Worm (Caenorhabditis elegans) whole organism, L1 larva: Measurements from ENCODE around the gene del-5.

Experiments used
- C04F5.9 ChIP-seq: sonication (generic microtip); optimal IDR thresholded peaks from 2 replicates; lab custom pipeline; 2016; ENCODE audit warnings: missing genetic modification characterization, missing compliant biosample characterization
- C34B4.2 ChIP-seq: sonication (generic microtip); optimal IDR thresholded peaks from 2 replicates; lab custom pipeline; 2017; ENCODE audit warnings: mild to moderate bottlenecking, missing genetic modification characterization, missing compliant biosample characterization
- F16B12.6 ChIP-seq: fragments of 150-350 bp; optimal IDR thresholded peaks from 2 replicates; lab custom pipeline; 2014; ENCODE audit warnings: missing biosample characterization, missing genetic modification characterization
- alr-1 ChIP-seq: fragments of 200-800 bp; sonication (Bioruptor generic); optimal IDR thresholded peaks from 2 replicates; lab custom pipeline; 2018; ENCODE audit warnings: borderline replicate concordance, mild to moderate bottlenecking, missing genetic modification characterization, missing compliant biosample characterization
- aly-2 ChIP-seq: fragments of 150-350 bp; optimal IDR thresholded peaks from 2 replicates; lab custom pipeline; 2014; ENCODE audit warnings: missing biosample characterization, missing genetic modification characterization
- blmp-1 ChIP-seq: fragments of 150-350 bp; optimal IDR thresholded peaks from 2 replicates; lab custom pipeline; 2014; ENCODE audit warnings: missing biosample characterization, missing genetic modification characterization
- ceh-88 ChIP-seq: fragments of 200-800 bp; sonication (Bioruptor generic); IDR thresholded peaks from 2 replicates; pipeline ENCODE4 v1.3.6; 2022; ENCODE audit warnings: missing genetic modification characterization, missing compliant biosample characterization
- dsc-1 ChIP-seq: sonication (generic microtip); optimal IDR thresholded peaks from 2 replicates; lab custom pipeline; 2016; ENCODE audit warnings: mild to moderate bottlenecking, missing genetic modification characterization, missing compliant biosample characterization
- efl-1 ChIP-seq, 4 experiments: fragments of 150-350 bp; optimal IDR thresholded peaks in 3 of 4; peaks in 1 of 4; 1 replicate in 1 of 4; 2 replicates in 3 of 4; lab custom pipeline; 2014; ENCODE audit warnings: missing biosample characterization in 2 of 4, missing genetic modification characterization in 2 of 4, missing genetic modification reagents in 2 of 4
- efl-3 ChIP-seq: fragments of 200-800 bp; sonication (Bioruptor generic); optimal IDR thresholded peaks from 2 replicates; lab custom pipeline; 2018; ENCODE audit warnings: mild to moderate bottlenecking, missing genetic modification characterization, missing compliant biosample characterization
- egl-13 ChIP-seq: sonication (generic microtip); optimal IDR thresholded peaks from 2 replicates; lab custom pipeline; 2016; ENCODE audit warnings: missing genotype, missing genetic modification reagents, missing genetic modification characterization, missing compliant biosample characterization
- egl-27 ChIP-seq, 2 experiments: fragments of 150-350 bp in 1 of 2; sonication (generic microtip); optimal IDR thresholded peaks; 3 replicates each; lab custom pipeline; 2017 to 2018; ENCODE audit warnings: missing biosample characterization in 2 of 2, missing genetic modification characterization in 2 of 2, missing genetic modification reagents in 2 of 2
- fkh-10 ChIP-seq: sonication (generic microtip); optimal IDR thresholded peaks from 2 replicates; lab custom pipeline; 2017; ENCODE audit warnings: missing biosample characterization, missing genetic modification reagents, missing genetic modification characterization
- grh-1 ChIP-seq: fragments of 200-800 bp; sonication (Bioruptor generic); IDR thresholded peaks from 2 replicates; pipeline ENCODE4 v1.3.6; 2022; ENCODE audit warnings: missing genetic modification reagents, missing genetic modification characterization, missing compliant biosample characterization
- hlh-17 ChIP-seq: fragments of 200-800 bp; sonication (Bioruptor generic); optimal IDR thresholded peaks from 2 replicates; lab custom pipeline; 2018; ENCODE audit warnings: missing genetic modification characterization, mild to moderate bottlenecking, missing compliant biosample characterization, moderate library complexity, borderline replicate concordance
- hpl-2 ChIP-seq: fragments of 150-350 bp; optimal IDR thresholded peaks from 2 replicates; lab custom pipeline; 2014; ENCODE audit warnings: missing biosample characterization, missing genetic modification reagents, missing genetic modification characterization
- isw-1 ChIP-seq: fragments of 200-800 bp; sonication (Bioruptor generic); IDR thresholded peaks from 2 replicates; pipeline ENCODE4 v1.3.6; 2022; ENCODE audit warnings: missing genetic modification characterization, missing compliant biosample characterization
- lin-13 ChIP-seq: fragments of 150-350 bp; optimal IDR thresholded peaks from 2 replicates; lab custom pipeline; 2014; ENCODE audit warnings: missing biosample characterization, missing genetic modification reagents, missing genetic modification characterization
- lin-14 ChIP-seq: fragments of 200-800 bp; sonication (Bioruptor generic); optimal IDR thresholded peaks from 2 replicates; lab custom pipeline; 2018; ENCODE audit warnings: mild to moderate bottlenecking, missing genetic modification characterization, moderate library complexity, missing compliant biosample characterization
- lsy-2 ChIP-seq, 2 experiments: fragments of 150-350 bp; optimal IDR thresholded peaks; 2 replicates each; lab custom pipeline; 2014; ENCODE audit warnings: missing biosample characterization in 2 of 2, missing genetic modification characterization in 2 of 2
- mab-9 ChIP-seq: fragments of 200-800 bp; sonication (Bioruptor generic); IDR thresholded peaks from 2 replicates; pipeline ENCODE4 v1.3.6; 2022; ENCODE audit warnings: missing genetic modification reagents, missing genetic modification characterization, missing compliant biosample characterization
- mdl-1 ChIP-seq, 2 experiments: fragments of 150-350 bp; optimal IDR thresholded peaks; 2 replicates each; lab custom pipeline; 2014 to 2017; ENCODE audit warnings: missing biosample characterization in 2 of 2, missing genetic modification characterization in 2 of 2, inconsistent platforms in 1 of 2
- nhr-19 ChIP-seq: fragments of 200-800 bp; sonication (Bioruptor generic); conservative IDR thresholded peaks from 2 replicates; pipeline ENCODE4 v1.3.6; 2022; ENCODE audit warnings: missing genetic modification characterization, missing compliant biosample characterization
- nhr-20 ChIP-seq: sonication (generic microtip); optimal IDR thresholded peaks from 2 replicates; lab custom pipeline; 2016; ENCODE audit warnings: mild to moderate bottlenecking, missing genetic modification characterization, missing compliant biosample characterization
- nhr-237 ChIP-seq: fragments of 150-350 bp; optimal IDR thresholded peaks from 2 replicates; lab custom pipeline; 2014; ENCODE audit warnings: missing biosample characterization, missing genetic modification characterization
- nhr-47 ChIP-seq: sonication (generic microtip); optimal IDR thresholded peaks from 2 replicates; lab custom pipeline; 2016; ENCODE audit warnings: mild to moderate bottlenecking, missing genetic modification characterization, moderate library complexity, missing compliant biosample characterization
- nhr-71 ChIP-seq: sonication (generic microtip); optimal IDR thresholded peaks from 2 replicates; lab custom pipeline; 2016; ENCODE audit warnings: mild to moderate bottlenecking, missing genetic modification characterization, moderate library complexity, missing compliant biosample characterization
- nhr-77 ChIP-seq: fragments of 150-350 bp; optimal IDR thresholded peaks from 2 replicates; lab custom pipeline; 2014; ENCODE audit warnings: missing biosample characterization, missing genetic modification characterization
- nhr-84 ChIP-seq: sonication (generic microtip); optimal IDR thresholded peaks from 2 replicates; lab custom pipeline; 2017; ENCODE audit warnings: missing biosample characterization, missing genetic modification characterization
- pag-3 ChIP-seq: sonication (generic microtip); optimal IDR thresholded peaks from 2 replicates; lab custom pipeline; 2017; ENCODE audit warnings: missing genetic modification characterization, mild to moderate bottlenecking, missing compliant biosample characterization, antibody characterized with exemption, borderline replicate concordance; ENCODE audit not compliant: insufficient read depth
- pqm-1 ChIP-seq: sonication (generic microtip); optimal IDR thresholded peaks from 3 replicates; lab custom pipeline; 2017; ENCODE audit warnings: missing biosample characterization, missing genetic modification characterization
- rnt-1 ChIP-seq: sonication (generic microtip); optimal IDR thresholded peaks from 2 replicates; lab custom pipeline; 2016; ENCODE audit warnings: mild to moderate bottlenecking, missing genetic modification characterization, moderate library complexity, missing compliant biosample characterization
- skn-1 ChIP-seq: fragments of 150-350 bp; optimal IDR thresholded peaks from 2 replicates; lab custom pipeline; 2014; ENCODE audit warnings: missing biosample characterization, missing genetic modification characterization
- sox-4 ChIP-seq: sonication (generic microtip); optimal IDR thresholded peaks from 2 replicates; lab custom pipeline; 2016; ENCODE audit warnings: missing genetic modification characterization, missing compliant biosample characterization
- sptf-1 ChIP-seq: fragments of 150-350 bp; optimal IDR thresholded peaks from 2 replicates; lab custom pipeline; 2014; ENCODE audit warnings: missing biosample characterization, missing genetic modification characterization
- sup-37 ChIP-seq: fragments of 200-800 bp; sonication (Bioruptor generic); optimal IDR thresholded peaks from 2 replicates; lab custom pipeline; 2018; ENCODE audit warnings: mild to moderate bottlenecking, missing genetic modification characterization, missing compliant biosample characterization
- tbx-2 ChIP-seq: sonication (generic microtip); optimal IDR thresholded peaks from 2 replicates; lab custom pipeline; 2016; ENCODE audit warnings: missing genetic modification characterization, missing compliant biosample characterization
- tlp-1 ChIP-seq: fragments of 150-350 bp; optimal IDR thresholded peaks from 2 replicates; lab custom pipeline; 2014; ENCODE audit warnings: missing biosample characterization, missing genetic modification characterization
- unc-130 ChIP-seq: fragments of 150-350 bp; optimal IDR thresholded peaks from 2 replicates; lab custom pipeline; 2017; ENCODE audit warnings: missing biosample characterization, missing genetic modification characterization, inconsistent platforms
- unc-30 ChIP-seq: sonication (generic microtip); optimal IDR thresholded peaks from 2 replicates; lab custom pipeline; 2017; ENCODE audit warnings: missing biosample characterization, missing genetic modification characterization
- unc-86 ChIP-seq: sonication (generic microtip); optimal IDR thresholded peaks from 2 replicates; lab custom pipeline; 2016; ENCODE audit warnings: missing genetic modification characterization, missing compliant biosample characterization
- unc-98 ChIP-seq: fragments of 200-800 bp; sonication (Bioruptor generic); IDR thresholded peaks from 2 replicates; pipeline ENCODE4 v1.3.6; 2022; ENCODE audit warnings: missing genetic modification characterization, missing compliant biosample characterization
- zag-1 ChIP-seq: fragments of 150-350 bp; optimal IDR thresholded peaks from 2 replicates; lab custom pipeline; 2014; ENCODE audit warnings: missing biosample characterization, missing genetic modification characterization

Gene del-5

DNA sequence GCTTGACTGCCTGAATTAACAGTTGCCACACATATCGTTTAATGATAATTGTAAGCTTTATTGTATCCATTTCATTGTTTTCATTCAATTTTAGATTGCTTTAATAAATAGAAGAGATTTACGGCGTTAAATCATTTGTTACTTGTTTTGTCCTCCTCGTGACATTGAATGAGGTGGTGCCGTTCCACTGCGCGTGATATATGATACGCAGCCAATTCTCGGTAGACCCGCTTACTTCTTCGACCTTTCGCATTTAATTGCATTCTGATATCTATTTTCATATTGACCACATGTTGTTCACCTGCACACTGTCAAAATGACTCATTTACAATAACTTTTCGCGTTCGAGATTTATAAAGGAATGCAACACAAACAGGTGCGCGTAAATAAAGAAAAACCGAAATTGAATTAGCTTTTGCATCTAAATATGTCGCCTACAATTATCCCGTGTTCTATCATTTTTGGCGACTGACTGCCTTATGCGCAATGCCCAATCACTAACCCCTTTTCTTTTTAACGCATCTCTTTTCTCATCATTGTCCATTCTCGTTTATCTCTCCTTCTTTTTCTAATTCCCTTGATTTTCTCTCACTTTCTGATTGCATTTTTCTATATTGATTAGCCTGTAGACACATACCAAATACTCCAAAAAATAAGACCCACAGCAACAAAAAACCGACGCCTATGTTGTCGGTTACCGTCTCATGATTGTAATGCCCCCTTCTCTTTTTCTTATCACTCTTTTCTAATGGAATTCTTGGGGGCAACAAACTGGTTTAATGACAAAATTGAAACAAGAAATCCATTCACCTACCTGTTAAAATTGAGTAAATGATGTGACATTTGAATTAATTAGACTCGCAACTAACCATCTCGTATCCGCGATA lies 6.7 kb upstream of the del-5 start (continued):
- TF ChIP-seq C04F5.9 (no peak), lin-13 (GFP tag; lab: Kevin White, UChicago) (no peak), fkh-10 (GFP tag; lab: Kevin White, UChicago) (no peak), egl-27 (tag; optimal IDR thresholded peaks at IDR 0.05; lab: Kevin White, UChicago) (no peak), efl-3 (no peak), C34B4.2 (tag; lab: Kevin White, UChicago) (no peak), hlh-17 (no peak), nhr-84 (tag; lab: Kevin White, UChicago) (no peak), zag-1 (tag; lab: Kevin White, UChicago) (no peak), skn-1 (tag; lab: Kevin White, UChicago) (no peak), unc-130 (no peak), mab-9 (GFP tag; lab: Robert Waterston, UW) (no peak), tbx-2 (tag; lab: Kevin White, UChicago) (peak; percentile 39), nhr-77 (no peak), efl-1 (optimal IDR thresholded peaks at IDR 0.05; lab: Kevin White, UChicago) (no peak), efl-1 (GFP tag; optimal IDR thresholded peaks at IDR 0.05 in 1 of 2; lab: Kevin White, UChicago) (no peak), pag-3 (tag; lab: Kevin White, UChicago) (no peak), nhr-47 (tag; lab: Kevin White, UChicago) (no peak), sox-4 (tag; lab: Kevin White, UChicago) (no peak), blmp-1 (tag; lab: Kevin White, UChicago) (peak; percentile 80), ceh-88 (GFP tag; lab: Robert Waterston, UW) (no peak), isw-1 (GFP tag; lab: Robert Waterston, UW) (no peak), F16B12.6 (tag; lab: Kevin White, UChicago) (no peak), unc-30 (tag; lab: Kevin White, UChicago) (no peak), hpl-2 (GFP tag; lab: Kevin White, UChicago) (no peak), nhr-20 (tag; lab: Kevin White, UChicago) (peak; percentile 48), tlp-1 (tag; lab: Kevin White, UChicago) (no peak), rnt-1 (tag; lab: Kevin White, UChicago) (no peak), lin-14 (peak; percentile 59), aly-2 (tag; lab: Kevin White, UChicago) (no peak), unc-98 (GFP tag; lab: Robert Waterston, UW) (no peak), pqm-1 (tag; lab: Kevin White, UChicago) (no peak), dsc-1 (tag; lab: Kevin White, UChicago) (no peak), nhr-19 (GFP tag; lab: Robert Waterston, UW) (0 out of 2 replicates have a peak, but pooled peaks have one; percentile 13), sptf-1 (tag; lab: Kevin White, UChicago) (no peak), lsy-2 (tag; optimal IDR thresholded peaks at IDR 0.05; lab: Kevin White, UChicago) (peak in 1 of 2 experiments; percentile 51), unc-86 (tag; lab: Kevin White, UChicago) (no peak), nhr-71 (tag; lab: Kevin White, UChicago) (peak; percentile 47), alr-1 (tag; lab: Kevin White, UChicago) (no peak), egl-13 (no peak), mdl-1 (tag; optimal IDR thresholded peaks at IDR 0.05; lab: Kevin White, UChicago) (peak in 1 of 2 experiments; percentile 40), grh-1 (GFP tag; lab: Robert Waterston, UW) (peak; percentile 86), sup-37 (GFP tag; lab: Kevin White, UChicago) (no peak), nhr-237 (tag; lab: Kevin White, UChicago) (no peak)
- TF ChIP-seq, all 84 proteins: peak for 17
